Fruit fly (Drosophila melanogaster) Kc167 (cell line): ENCODE results near the gene TwdlY.

Experiments used
- Myc ChIP-seq: fragments of >200 bp; optimal IDR thresholded peaks from 2 replicates; lab custom pipeline; 2017; ENCODE audit warnings: missing external identifiers
- ttk ChIP-seq: sonication (Bioruptor generic); optimal IDR thresholded peaks from 2 replicates; lab custom pipeline; 2017; ENCODE audit warnings: missing external identifiers

- no peak for TF ChIP-seq Myc (lab: Kevin White, UChicago)
- TF ChIP-seq ttk (lab: Kevin White, UChicago) = no peak
Observed at dm6 chrX:16730791-16731190, 4.0 kb upstream of the TwdlY start, which contains the start of gene TwdlX.
